Fruit fly (Drosophila melanogaster) whole organism, embryonic: ENCODE data around the gene Scr.

Experiments
- CG18476 ChIP-seq: fragments of 200-800 bp; sonication (Bioruptor generic); optimal IDR thresholded peaks from 2 replicates; lab custom pipeline; 2016; ENCODE audit warnings: missing biosample characterization, mild to moderate bottlenecking, missing genetic modification characterization
- CG9876 ChIP-seq: fragments of 200-800 bp; sonication (Bioruptor generic); optimal IDR thresholded peaks from 2 replicates; lab custom pipeline; 2016; ENCODE audit warnings: missing biosample characterization, missing genetic modification characterization
- ara ChIP-seq: fragments of 200-800 bp; sonication (Bioruptor generic); IDR thresholded peaks from 2 replicates; pipeline ENCODE4 v1.3.6; 2022; ENCODE audit warnings: missing biosample characterization, missing genetic modification characterization
- dmrt99B ChIP-seq: fragments of 200-800 bp; sonication (Bioruptor generic); optimal IDR thresholded peaks from 2 replicates; lab custom pipeline; 2018; ENCODE audit warnings: missing biosample characterization, mild to moderate bottlenecking, missing genetic modification characterization, moderate library complexity
- psq ChIP-seq: fragments of 200-800 bp; sonication (Bioruptor generic); optimal IDR thresholded peaks from 2 replicates; lab custom pipeline; 2017; ENCODE audit warnings: missing biosample characterization, missing genetic modification characterization

DNA sequence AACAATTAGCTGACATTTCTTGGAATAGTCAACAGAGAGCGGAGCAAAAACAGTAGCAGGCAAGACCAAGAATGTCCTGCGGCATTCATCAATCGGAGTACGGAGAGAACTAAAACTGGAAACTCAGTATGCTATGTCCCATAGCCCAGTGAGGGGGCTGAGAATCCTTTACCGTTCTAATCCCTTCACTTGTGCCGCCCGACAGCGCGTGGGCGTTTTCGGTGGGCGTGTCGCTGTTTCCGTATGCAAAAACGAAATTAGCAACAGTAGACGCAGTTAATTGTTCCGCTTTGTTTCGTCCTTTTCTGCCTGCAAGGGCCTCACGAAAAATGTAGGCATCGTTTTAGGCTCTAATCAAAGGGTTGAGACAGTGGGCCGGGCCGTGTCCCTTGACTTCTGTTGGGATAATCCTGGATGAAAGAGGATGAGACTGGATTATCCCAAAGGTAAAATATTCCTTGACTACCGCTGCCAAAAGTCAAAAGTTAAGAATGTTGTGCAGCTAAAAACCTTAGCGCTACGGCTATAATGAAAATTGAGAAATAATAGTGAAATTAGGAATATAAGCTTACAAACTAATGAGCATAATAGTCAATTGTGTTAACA lies 45.0 kb downstream of the Scr start:
- no peak for TF ChIP-seq psq (GFP tag; lab: Kevin White, UChicago)
- no peak for TF ChIP-seq CG18476
- TF ChIP-seq dmrt99B (tag; lab: Kevin White, UChicago), result no peak
- TF ChIP-seq CG9876, result no peak
- no peak for TF ChIP-seq ara (GFP tag; lab: Robert Waterston, UW)
